Worm (Caenorhabditis elegans): ENCODE results near the gene him-10.
A peak's percentile ranks its signal among the peaks of the same experiment; 100 is the strongest.

him-10 gene

DNA sequence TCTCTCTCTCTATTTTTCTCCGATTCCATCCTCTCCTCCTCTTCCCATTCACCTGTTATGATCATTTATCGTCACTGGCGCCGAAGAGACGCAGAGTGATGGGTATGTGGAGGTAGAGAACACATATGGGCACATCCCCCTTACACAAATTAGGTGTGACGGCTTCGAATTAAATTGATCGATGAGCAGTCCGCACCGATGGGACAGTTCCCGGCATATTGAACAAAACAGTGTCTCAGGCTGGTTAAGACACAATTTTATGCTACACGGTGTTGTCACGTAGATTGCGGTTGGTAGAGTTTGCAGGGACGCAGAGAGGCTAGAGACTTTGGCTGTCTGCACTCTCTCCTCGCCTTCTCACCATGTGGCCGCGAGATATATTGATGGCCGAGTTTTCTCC lies 11.7 kb downstream of the him-10 start, which contains the start of gene R12B2.7 (continued):
- TF ChIP-seq zfh-2 (GFP tag; conservative IDR thresholded peaks at IDR 0.05) = peak; percentile 23; the same call in 1 of the 2 replicates

- TF ChIP-seq aptf-2 (GFP tag; conservative IDR thresholded peaks at IDR 0.05) (no peak), akir-1 (GFP tag; optimal IDR thresholded peaks at IDR 0.05) (no peak), mes-4 (tag; optimal IDR thresholded peaks at IDR 0.05) (no peak), Y67H2A.10 (GFP tag; conservative IDR thresholded peaks at IDR 0.05) (no peak), Y79H2A.3 (GFP tag; conservative IDR thresholded peaks at IDR 0.05) (no peak), nhr-27 (tag; optimal IDR thresholded peaks at IDR 0.05) (no peak), ztf-18 (tag; optimal IDR thresholded peaks at IDR 0.05) (no peak), unc-62 (GFP tag; optimal IDR thresholded peaks at IDR 0.05) (no peak), sea-2 (GFP tag; IDR thresholded peaks at IDR 0.05) (no peak), F57A8.1 (GFP tag; optimal IDR thresholded peaks at IDR 0.05) (no peak), F22D6.2 (tag; optimal IDR thresholded peaks at IDR 0.05) (no peak), rec-8 (tag; optimal IDR thresholded peaks at IDR 0.05) (no peak), ceh-79 (tag; optimal IDR thresholded peaks at IDR 0.05) (no peak), ceh-91 (GFP tag; IDR thresholded peaks at IDR 0.05) (no peak), hsf-1 (GFP tag; IDR thresholded peaks at IDR 0.05) (no peak), mcd-1 (GFP tag; IDR thresholded peaks at IDR 0.05) (no peak), hrde-1 (tag; optimal IDR thresholded peaks at IDR 0.05; ENCODE audit: borderline replicate concordance) (no peak), attf-6 (GFP tag; IDR thresholded peaks at IDR 0.05) (no peak), B0019.2 (GFP tag; conservative IDR thresholded peaks at IDR 0.05) (no peak)
These were observed 12.9 kb downstream of the him-10 start, which contains the start of gene sma-4 for ce11 chrIII:5815932-5816331. Gene sma-4 (plus strand): TSS chrIII:5816232.

- TF ChIP-seq mel-28 (tag; optimal IDR thresholded peaks at IDR 0.05; ENCODE audit: borderline replicate concordance) (no peak), B0261.1 (tag; optimal IDR thresholded peaks at IDR 0.05) (no peak), mes-4 (tag; optimal IDR thresholded peaks at IDR 0.05) (no peak), madf-6 (GFP tag; IDR thresholded peaks at IDR 0.05) (no peak), attf-5 (GFP tag; optimal IDR thresholded peaks at IDR 0.05) (no peak), dpl-1 (GFP tag; optimal IDR thresholded peaks at IDR 0.05) (no peak), bed-1 (GFP tag; IDR thresholded peaks at IDR 0.05) (no peak), efl-1 (GFP tag; optimal IDR thresholded peaks at IDR 0.05) (no peak), lin-26 (GFP tag; IDR thresholded peaks at IDR 0.05) (no peak), attf-6 (GFP tag; IDR thresholded peaks at IDR 0.05) (no peak)
These were observed 19.8 kb downstream of the him-10 start for ce11 chrIII:5822816-5823215.

DNA sequence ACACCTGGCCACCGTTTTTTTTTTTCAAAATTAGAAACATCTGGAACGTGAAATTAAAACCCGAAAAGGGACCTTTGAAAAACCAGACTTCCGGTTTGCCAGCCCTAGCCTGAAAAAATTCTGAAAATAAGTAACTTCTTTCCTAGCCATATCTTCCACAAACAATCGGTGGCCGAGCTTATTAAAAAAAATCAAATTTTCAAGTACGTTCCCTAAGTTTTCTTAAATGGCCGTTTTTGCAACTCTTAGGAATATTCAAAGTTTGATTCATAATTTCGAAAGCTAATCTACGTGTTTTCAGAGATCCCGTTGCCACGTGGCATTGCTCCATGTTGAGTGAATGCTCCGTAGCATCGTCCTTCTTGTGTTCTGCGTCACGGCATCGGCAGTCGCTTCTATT lies 20.6 kb downstream of the him-10 start, which contains the start of gene R12B2.8:
Gene R12B2.8, plus strand, starts transcription at position 301 of the 400 bp plus-strand sequence.
- no peak for TF ChIP-seq lin-26 (GFP tag; IDR thresholded peaks at IDR 0.05)
- no peak for TF ChIP-seq attf-3 (GFP tag; conservative IDR thresholded peaks at IDR 0.05)
- no peak for TF ChIP-seq Y53G8AR.9 (GFP tag; conservative IDR thresholded peaks at IDR 0.05)
- TF ChIP-seq snpc-3.4 (tag; optimal IDR thresholded peaks at IDR 0.05) = no peak
- TF ChIP-seq T07F8.4 (tag; optimal IDR thresholded peaks at IDR 0.05) = no peak
- TF ChIP-seq ets-4 (GFP tag; optimal IDR thresholded peaks at IDR 0.05) = no peak
- no peak for TF ChIP-seq nhr-120 (GFP tag; IDR thresholded peaks at IDR 0.05)
- TF ChIP-seq B0261.1 (tag; optimal IDR thresholded peaks at IDR 0.05) = no peak

All from whole organism, young adult.